Worm (Caenorhabditis elegans) whole organism, late embryonic: ENCODE results near the gene F22B7.3.

ENCODE experiments used
- hlh-8 ChIP-seq: sonication (generic microtip); optimal IDR thresholded peaks from 2 replicates; lab custom pipeline; 2016; ENCODE audit warnings: missing genotype, missing genetic modification characterization, missing compliant biosample characterization
- unc-3 ChIP-seq, 2 experiments: fragments of 200-800 bp in 1 of 2; sonication (Bioruptor generic) in 1 of 2; sonication (generic microtip) in 1 of 2; conservative IDR thresholded peaks in 1 of 2; optimal IDR thresholded peaks in 1 of 2; 2 replicates each; pipeline versions ENCODE4 v1.3.6 to Lab custom; 2016 to 2022; ENCODE audit warnings: missing compliant biosample characterization in 2 of 2, missing genetic modification characterization in 2 of 2, missing genetic modification reagents in 1 of 2
- unc-55 ChIP-seq: sonication (generic microtip); optimal IDR thresholded peaks from 2 replicates; lab custom pipeline; 2017; ENCODE audit warnings: missing biosample characterization, missing genetic modification reagents, missing genetic modification characterization

- no peak for TF ChIP-seq hlh-8 (tag; lab: Kevin White, UChicago)
- no peak for TF ChIP-seq unc-55 (GFP tag; lab: Kevin White, UChicago)
- no peak for TF ChIP-seq unc-3 (GFP tag; conservative IDR thresholded peaks at IDR 0.05; lab: Robert Waterston, UW)
- no peak for TF ChIP-seq unc-3 (tag; optimal IDR thresholded peaks at IDR 0.05; lab: Kevin White, UChicago)
Measured at ce11 chrIII:8697268-8697907, 48.7 kb downstream of the F22B7.3 start.
